Worm (Caenorhabditis elegans): Measurements from ENCODE around the gene pmp-2.
A peak's percentile ranks its signal among the peaks of the same experiment; 100 is the strongest.

ce11 chrII:6891838-6892237 is 4.2 kb upstream of the pmp-2 start:
- TF ChIP-seq ceh-88 (GFP tag; IDR thresholded peaks at IDR 0.05) (no peak), lin-13 (GFP tag; optimal IDR thresholded peaks at IDR 0.05) (peak; percentile 47), fkh-4 (tag; optimal IDR thresholded peaks at IDR 0.05; ENCODE audit: borderline replicate concordance) (no peak), unc-62 (GFP tag; optimal IDR thresholded peaks at IDR 0.05) (no peak), nhr-90 (tag; optimal IDR thresholded peaks at IDR 0.05; ENCODE audit: poor library complexity) (peak; percentile 63), ceh-82 (tag; optimal IDR thresholded peaks at IDR 0.05) (peak in 2 of 3 experiments; percentile 29 to 40), egl-27 (tag; optimal IDR thresholded peaks at IDR 0.05) (no peak), nhr-28 (tag; optimal IDR thresholded peaks at IDR 0.05) (no peak), isw-1 (GFP tag; IDR thresholded peaks at IDR 0.05) (no peak), skn-1 (tag; optimal IDR thresholded peaks at IDR 0.05) (peak; percentile 64)
